Worm (Caenorhabditis elegans): ENCODE measurements around the gene C01G5.9.

The C01G5.9 gene

DNA sequence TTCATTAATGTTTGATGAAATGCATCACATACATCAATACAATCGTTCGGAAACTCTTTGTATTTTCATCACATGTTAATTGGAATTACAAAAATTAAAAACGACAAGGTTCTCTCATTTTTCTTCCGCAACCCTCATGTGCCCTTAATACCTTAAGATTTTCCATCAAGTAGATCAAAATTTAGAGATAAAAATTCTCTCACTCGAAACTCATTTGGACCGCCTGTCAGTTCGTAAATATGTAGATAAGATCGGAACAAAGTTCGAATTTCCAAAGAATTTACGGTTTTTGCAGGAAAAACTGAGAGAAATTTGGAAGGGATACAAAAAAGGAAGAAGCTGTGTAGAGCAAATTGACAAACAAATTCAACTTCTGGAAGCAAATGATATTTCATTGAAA, 23.6 kb upstream of the C01G5.9 start:
- TF ChIP-seq aly-2 (tag; optimal IDR thresholded peaks at IDR 0.05) (no peak), nhr-129 (tag; optimal IDR thresholded peaks at IDR 0.05) (no peak), mbf-1 (tag; optimal IDR thresholded peaks at IDR 0.05) (no peak), ceh-16 (tag; optimal IDR thresholded peaks at IDR 0.05) (peak; percentile 63), ztf-1 (GFP tag; conservative IDR thresholded peaks at IDR 0.05) (no peak), sem-4 (tag; optimal IDR thresholded peaks at IDR 0.05) (no peak)

DNA sequence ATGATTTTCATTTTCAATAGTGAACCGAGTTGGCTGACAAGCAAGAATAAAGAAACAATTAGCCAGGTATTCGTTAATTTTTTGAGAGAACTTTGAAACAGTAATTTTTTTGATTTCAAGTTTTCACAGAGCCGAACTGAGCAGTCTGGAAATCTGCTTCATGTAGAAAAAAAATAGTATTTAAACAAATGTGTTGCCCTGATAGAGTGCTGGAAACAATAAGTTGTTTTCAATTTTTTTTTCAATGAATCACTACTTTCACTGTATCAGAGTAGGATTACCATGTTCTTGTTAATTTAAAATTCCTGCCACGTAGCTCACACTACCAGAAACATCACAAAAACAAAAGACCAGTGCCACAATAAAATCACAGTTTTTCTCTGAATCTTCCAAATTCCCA, 19.3 kb upstream of the C01G5.9 start:
- TF ChIP-seq aly-2 (tag; optimal IDR thresholded peaks at IDR 0.05) (no peak), peb-1 (tag; optimal IDR thresholded peaks at IDR 0.05) (no peak), lin-13 (GFP tag; optimal IDR thresholded peaks at IDR 0.05) (no peak), zag-1 (tag; optimal IDR thresholded peaks at IDR 0.05) (no peak), lin-11 (tag; optimal IDR thresholded peaks at IDR 0.05) (no peak), unc-39 (tag; optimal IDR thresholded peaks at IDR 0.05) (no peak), sma-3 (GFP tag; optimal IDR thresholded peaks at IDR 0.05) (no peak), nhr-21 (tag; optimal IDR thresholded peaks at IDR 0.05) (no peak), nhr-6 (tag; optimal IDR thresholded peaks at IDR 0.05) (no peak), nhr-129 (tag; optimal IDR thresholded peaks at IDR 0.05) (no peak), sem-4 (tag; optimal IDR thresholded peaks at IDR 0.05) (no peak), lin-39 (tag; optimal IDR thresholded peaks at IDR 0.05) (no peak), blmp-1 (tag; optimal IDR thresholded peaks at IDR 0.05; ENCODE audit: insufficient read depth) (no peak), nhr-25 (tag; optimal IDR thresholded peaks at IDR 0.05) (no peak), lsy-2 (tag; optimal IDR thresholded peaks at IDR 0.05) (no peak), nhr-23 (tag; optimal IDR thresholded peaks at IDR 0.05) (no peak), ceh-82 (tag; optimal IDR thresholded peaks at IDR 0.05) (no peak), ztf-4 (tag; optimal IDR thresholded peaks at IDR 0.05) (no peak)

DNA sequence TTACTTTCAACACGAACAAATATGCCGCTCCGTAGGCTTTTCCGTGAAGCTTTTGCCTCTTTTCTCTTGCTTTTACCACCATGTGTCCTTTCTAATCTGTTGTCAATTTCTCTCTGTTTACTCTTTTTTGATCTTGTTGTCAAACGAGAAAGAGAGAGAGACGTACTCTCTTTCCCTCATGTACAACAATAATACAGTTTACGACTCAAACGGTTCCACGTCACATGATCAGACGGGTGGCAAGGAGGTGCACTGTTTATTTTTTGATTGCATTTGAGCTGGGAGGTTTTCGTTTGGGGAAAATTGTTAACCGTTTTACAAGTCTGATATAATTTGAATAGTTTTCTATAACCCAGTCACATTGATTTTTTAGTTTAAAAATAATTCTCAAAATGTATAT, 18.9 kb upstream of the C01G5.9 start:
- TF ChIP-seq unc-39 (tag; optimal IDR thresholded peaks at IDR 0.05), result no peak
- no peak for TF ChIP-seq egl-27 (tag; optimal IDR thresholded peaks at IDR 0.05)
- TF ChIP-seq F13H6.1 (tag; optimal IDR thresholded peaks at IDR 0.05), result peak; percentile 81
- TF ChIP-seq Y55F3AM.14 (GFP tag; optimal IDR thresholded peaks at IDR 0.05), result no peak
- TF ChIP-seq sma-9 (GFP tag; optimal IDR thresholded peaks at IDR 0.05), result peak; percentile 55
- TF ChIP-seq sma-9 (tag; optimal IDR thresholded peaks at IDR 0.05), result no peak
- no peak for TF ChIP-seq ceh-16 (tag; optimal IDR thresholded peaks at IDR 0.05)
- TF ChIP-seq skn-1 (tag; optimal IDR thresholded peaks at IDR 0.05), result no peak
- TF ChIP-seq unc-55 (GFP tag; optimal IDR thresholded peaks at IDR 0.05), result no peak
- TF ChIP-seq nhr-6 (tag; optimal IDR thresholded peaks at IDR 0.05), result no peak
- peak; percentile 76 for TF ChIP-seq nhr-129 (tag; optimal IDR thresholded peaks at IDR 0.05)
- peak; percentile 20 for TF ChIP-seq fos-1 (tag; optimal IDR thresholded peaks at IDR 0.05)
- TF ChIP-seq gmeb-1 (tag; optimal IDR thresholded peaks at IDR 0.05), result peak; percentile 35
- peak; percentile 12 for TF ChIP-seq sma-3 (GFP tag; optimal IDR thresholded peaks at IDR 0.05)
- no peak for TF ChIP-seq nhr-12 (tag; optimal IDR thresholded peaks at IDR 0.05)
- TF ChIP-seq nhr-25 (tag; optimal IDR thresholded peaks at IDR 0.05), result no peak
- TF ChIP-seq crh-2 (tag; optimal IDR thresholded peaks at IDR 0.05), result peak; percentile 49
- no peak for TF ChIP-seq alr-1 (tag; optimal IDR thresholded peaks at IDR 0.05)

DNA sequence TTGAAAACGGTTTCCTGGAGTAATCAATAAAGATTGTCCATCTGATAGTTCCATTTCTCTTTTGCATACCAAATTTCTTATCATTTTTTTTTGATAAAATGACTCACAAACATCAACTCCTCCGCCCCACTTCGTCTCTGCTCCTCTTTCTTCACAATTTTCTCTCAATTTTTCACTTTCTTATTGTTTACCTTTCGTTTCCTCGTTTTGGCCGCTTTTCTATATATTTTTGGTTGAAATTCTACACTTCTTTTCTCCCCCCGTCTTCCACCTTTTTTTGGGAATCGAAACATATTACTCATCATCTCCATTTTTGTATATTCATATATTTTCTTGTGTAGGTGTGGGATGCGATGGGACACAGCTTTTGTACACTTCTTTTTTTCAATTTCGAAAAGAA, 17.0 kb upstream of the C01G5.9 start:
- TF ChIP-seq ceh-16 (tag; optimal IDR thresholded peaks at IDR 0.05) (no peak), nhr-11 (tag; optimal IDR thresholded peaks at IDR 0.05) (no peak), alr-1 (tag; optimal IDR thresholded peaks at IDR 0.05) (no peak), elt-1 (tag; optimal IDR thresholded peaks at IDR 0.05) (no peak), crh-2 (tag; optimal IDR thresholded peaks at IDR 0.05) (peak; percentile 32), zag-1 (tag; optimal IDR thresholded peaks at IDR 0.05) (no peak), ztf-11 (tag; optimal IDR thresholded peaks at IDR 0.05) (no peak), lin-13 (GFP tag; optimal IDR thresholded peaks at IDR 0.05) (no peak), F13H6.1 (tag; optimal IDR thresholded peaks at IDR 0.05) (peak; percentile 16), fos-1 (tag; optimal IDR thresholded peaks at IDR 0.05) (peak; percentile 95), gmeb-1 (tag; optimal IDR thresholded peaks at IDR 0.05) (peak; percentile 30), unc-62 (GFP tag; optimal IDR thresholded peaks at IDR 0.05) (no peak), nhr-12 (tag; optimal IDR thresholded peaks at IDR 0.05) (no peak), ztf-1 (GFP tag; conservative IDR thresholded peaks at IDR 0.05) (no peak), dmd-4 (tag; optimal IDR thresholded peaks at IDR 0.05) (no peak), lsy-2 (tag; optimal IDR thresholded peaks at IDR 0.05) (no peak), sem-4 (tag; optimal IDR thresholded peaks at IDR 0.05) (no peak), nhr-237 (tag; optimal IDR thresholded peaks at IDR 0.05) (no peak)
